Worm (Caenorhabditis elegans): ENCODE results near the gene F20G2.6.

The F20G2.6 gene

ce11 chrV:13782190-13782589, 19.3 kb downstream of the F20G2.6 start, which contains the start of gene decr-1.1:
decr-1.1 (plus strand) TSS chrV:13782399.
- peak; percentile 34 for TF ChIP-seq sma-9 (GFP tag; optimal IDR thresholded peaks at IDR 0.05)
- no peak for TF ChIP-seq sma-9 (tag; optimal IDR thresholded peaks at IDR 0.05)
- peak; percentile 26 for TF ChIP-seq fos-1 (tag; optimal IDR thresholded peaks at IDR 0.05)
- peak; percentile 4 for TF ChIP-seq nhr-129 (tag; optimal IDR thresholded peaks at IDR 0.05)
- no peak for TF ChIP-seq nhr-6 (tag; optimal IDR thresholded peaks at IDR 0.05)

DNA sequence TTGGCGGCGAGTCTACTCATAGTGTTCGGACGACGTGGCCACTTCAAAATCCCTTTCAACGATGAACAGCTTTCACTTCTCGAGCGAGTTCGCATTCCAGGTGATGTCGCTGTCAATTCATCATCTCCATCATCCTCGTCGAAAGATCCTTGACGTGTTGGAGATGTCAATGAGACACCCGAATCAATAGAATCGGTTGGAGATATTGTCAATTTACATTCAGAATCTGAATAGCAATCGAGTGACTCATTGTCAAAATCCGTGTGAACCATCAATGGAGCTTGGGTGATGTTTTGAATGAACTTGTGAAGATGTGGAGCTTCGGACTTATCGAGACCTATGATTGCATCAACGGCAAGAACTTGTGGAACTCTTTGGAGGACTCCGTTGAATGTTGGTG, 22.9 kb downstream of the F20G2.6 start:
- TF ChIP-seq R02D3.7 (tag; optimal IDR thresholded peaks at IDR 0.05) (no peak), fos-1 (tag; optimal IDR thresholded peaks at IDR 0.05) (no peak), lin-39 (tag; optimal IDR thresholded peaks at IDR 0.05) (no peak)

- peak; percentile 59 for TF ChIP-seq fos-1 (tag; optimal IDR thresholded peaks at IDR 0.05)
- TF ChIP-seq nhr-23 (tag; optimal IDR thresholded peaks at IDR 0.05) = no peak
- TF ChIP-seq nhr-129 (tag; optimal IDR thresholded peaks at IDR 0.05) = peak; percentile 13
- no peak for TF ChIP-seq lin-39 (tag; optimal IDR thresholded peaks at IDR 0.05)
- TF ChIP-seq sma-3 (GFP tag; optimal IDR thresholded peaks at IDR 0.05) = peak; percentile 94
- no peak for TF ChIP-seq dmd-4 (tag; optimal IDR thresholded peaks at IDR 0.05)
- peak; percentile 17 for TF ChIP-seq gmeb-1 (tag; optimal IDR thresholded peaks at IDR 0.05)
- TF ChIP-seq ama-1 (optimal IDR thresholded peaks at IDR 0.05) = peak; percentile 32
- peak; percentile 0 for TF ChIP-seq egl-27 (tag; optimal IDR thresholded peaks at IDR 0.05)
- TF ChIP-seq F13H6.1 (tag; optimal IDR thresholded peaks at IDR 0.05) = peak; percentile 26
- TF ChIP-seq sma-9 (GFP tag; optimal IDR thresholded peaks at IDR 0.05) = peak; percentile 94
- no peak for TF ChIP-seq sma-9 (tag; optimal IDR thresholded peaks at IDR 0.05)
- TF ChIP-seq crh-2 (tag; optimal IDR thresholded peaks at IDR 0.05) = peak; percentile 49
- peak; percentile 71 for TF ChIP-seq C34F6.9 (tag; optimal IDR thresholded peaks at IDR 0.05)
- no peak for TF ChIP-seq nhr-21 (tag; optimal IDR thresholded peaks at IDR 0.05)
- TF ChIP-seq lin-13 (GFP tag; optimal IDR thresholded peaks at IDR 0.05) = peak; percentile 16
- TF ChIP-seq lsy-2 (tag; optimal IDR thresholded peaks at IDR 0.05) = peak in 1 of 2 experiments; percentile 77
- TF ChIP-seq aly-2 (tag; optimal IDR thresholded peaks at IDR 0.05) = no peak
These were observed 24.5 kb downstream of the F20G2.6 start, which contains the start of the genes F53C11.4 and F53C11.5 for ce11 chrV:13787225-13787898. F53C11.4 (minus strand) TSS chrV:13787352. F53C11.5 (plus strand) TSS chrV:13787549.

DNA sequence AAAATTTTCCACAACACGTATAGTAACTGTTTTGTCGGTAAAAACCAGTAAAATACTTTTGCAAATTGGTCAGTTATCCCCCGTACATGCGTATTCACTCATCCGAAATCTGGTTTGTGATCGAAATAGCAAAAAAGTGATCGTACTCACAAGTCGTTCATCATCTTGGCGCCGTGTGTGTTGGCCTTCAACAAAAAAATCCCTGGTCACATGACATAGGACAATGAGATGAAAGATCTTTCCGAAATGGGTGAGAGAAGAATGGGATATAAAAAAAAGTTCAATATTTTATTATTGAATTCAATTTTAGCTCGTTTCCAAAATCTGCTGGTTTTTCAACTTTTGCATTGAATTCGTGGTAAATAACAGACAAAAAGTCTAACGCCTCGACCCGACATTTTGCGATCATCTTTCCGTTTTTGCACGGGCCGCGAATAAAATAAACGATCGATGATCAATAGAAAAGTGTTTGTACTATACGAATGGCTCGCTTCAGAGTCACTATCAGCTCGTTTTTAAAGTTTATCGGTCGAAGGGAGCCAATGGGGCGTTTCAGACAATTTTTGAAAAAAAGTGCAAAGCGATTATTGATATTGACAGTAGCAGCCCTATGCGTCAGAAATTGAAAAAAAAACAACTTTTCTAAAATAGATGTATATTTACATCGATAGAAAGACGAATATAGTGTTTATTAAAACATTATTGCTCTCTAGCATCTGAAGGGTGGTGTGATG, 25.2 kb downstream of the F20G2.6 start:
- no peak for TF ChIP-seq nhr-11 (tag; optimal IDR thresholded peaks at IDR 0.05)
- TF ChIP-seq blmp-1 (tag; optimal IDR thresholded peaks at IDR 0.05; ENCODE audit: insufficient read depth) = peak; percentile 6
- TF ChIP-seq nhr-237 (tag; optimal IDR thresholded peaks at IDR 0.05) = no peak
- TF ChIP-seq R02D3.7 (tag; optimal IDR thresholded peaks at IDR 0.05) = no peak
- TF ChIP-seq nhr-6 (tag; optimal IDR thresholded peaks at IDR 0.05) = no peak
- TF ChIP-seq lsy-2 (tag; optimal IDR thresholded peaks at IDR 0.05) = no peak
- peak; percentile 65 for TF ChIP-seq nhr-25 (tag; optimal IDR thresholded peaks at IDR 0.05)
- TF ChIP-seq mdl-1 (tag; optimal IDR thresholded peaks at IDR 0.05) = no peak
- no peak for TF ChIP-seq nhr-77 (tag; optimal IDR thresholded peaks at IDR 0.05)
- no peak for TF ChIP-seq Y55F3AM.14 (GFP tag; optimal IDR thresholded peaks at IDR 0.05)
- TF ChIP-seq ztf-4 (tag; optimal IDR thresholded peaks at IDR 0.05) = no peak
- TF ChIP-seq sma-9 (GFP tag; optimal IDR thresholded peaks at IDR 0.05) = peak; percentile 67
- TF ChIP-seq sma-9 (tag; optimal IDR thresholded peaks at IDR 0.05) = no peak
- TF ChIP-seq elt-1 (tag; optimal IDR thresholded peaks at IDR 0.05) = no peak
- TF ChIP-seq mbf-1 (tag; optimal IDR thresholded peaks at IDR 0.05) = no peak
- TF ChIP-seq F13H6.1 (tag; optimal IDR thresholded peaks at IDR 0.05) = peak; percentile 19
- TF ChIP-seq nhr-23 (tag; optimal IDR thresholded peaks at IDR 0.05) = no peak
- peak; percentile 39 for TF ChIP-seq nhr-21 (tag; optimal IDR thresholded peaks at IDR 0.05)
- TF ChIP-seq sem-4 (tag; optimal IDR thresholded peaks at IDR 0.05) = peak; percentile 23
- TF ChIP-seq fos-1 (tag; optimal IDR thresholded peaks at IDR 0.05) = peak; percentile 9
- peak; percentile 10 for TF ChIP-seq crh-2 (tag; optimal IDR thresholded peaks at IDR 0.05)
- TF ChIP-seq nhr-129 (tag; optimal IDR thresholded peaks at IDR 0.05) = peak; percentile 50

DNA sequence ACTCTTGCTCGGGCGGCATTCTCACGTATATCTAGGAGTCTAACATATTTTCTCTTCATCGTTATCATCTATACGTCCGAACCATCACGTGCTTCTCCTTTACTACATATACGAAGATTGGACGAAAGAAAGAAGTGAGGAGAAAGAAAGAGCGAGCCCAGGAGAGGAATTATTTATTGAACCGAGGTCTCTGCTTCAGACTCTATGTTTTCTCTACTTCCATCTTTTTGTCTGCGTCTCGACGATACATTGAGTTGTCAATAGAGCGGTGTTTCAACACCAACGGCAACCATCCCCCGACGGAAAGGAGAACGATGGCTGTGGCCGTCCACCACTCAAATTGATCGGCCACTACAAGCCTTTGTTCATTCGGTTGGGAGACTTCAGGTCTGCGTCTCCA, 26.5 kb downstream of the F20G2.6 start:
- TF ChIP-seq skn-1 (tag; optimal IDR thresholded peaks at IDR 0.05) (peak; percentile 69), crh-2 (tag; optimal IDR thresholded peaks at IDR 0.05) (peak; percentile 87), blmp-1 (tag; optimal IDR thresholded peaks at IDR 0.05; ENCODE audit: insufficient read depth) (peak; percentile 41), sem-4 (tag; optimal IDR thresholded peaks at IDR 0.05) (peak; percentile 56), lin-39 (tag; optimal IDR thresholded peaks at IDR 0.05) (no peak), ZK546.5 (tag; optimal IDR thresholded peaks at IDR 0.05) (no peak), R02D3.7 (tag; optimal IDR thresholded peaks at IDR 0.05) (no peak), lin-13 (GFP tag; optimal IDR thresholded peaks at IDR 0.05) (peak; percentile 90), ztf-11 (tag; optimal IDR thresholded peaks at IDR 0.05) (no peak), sma-9 (GFP tag; optimal IDR thresholded peaks at IDR 0.05) (peak; percentile 88), sma-9 (tag; optimal IDR thresholded peaks at IDR 0.05) (no peak), mab-5 (tag; optimal IDR thresholded peaks at IDR 0.05) (peak; percentile 70), C34F6.9 (tag; optimal IDR thresholded peaks at IDR 0.05) (peak; percentile 92), nhr-25 (tag; optimal IDR thresholded peaks at IDR 0.05) (peak; percentile 74), ceh-82 (tag; optimal IDR thresholded peaks at IDR 0.05) (no peak), aly-2 (tag; optimal IDR thresholded peaks at IDR 0.05) (no peak), peb-1 (tag; optimal IDR thresholded peaks at IDR 0.05) (no peak), nhr-10 (tag; optimal IDR thresholded peaks at IDR 0.05) (no peak), nhr-12 (tag; optimal IDR thresholded peaks at IDR 0.05) (no peak), Y55F3AM.14 (GFP tag; optimal IDR thresholded peaks at IDR 0.05) (peak; percentile 49), nhr-237 (tag; optimal IDR thresholded peaks at IDR 0.05) (no peak), nhr-77 (tag; optimal IDR thresholded peaks at IDR 0.05) (no peak), F13H6.1 (tag; optimal IDR thresholded peaks at IDR 0.05) (peak; percentile 93), unc-55 (GFP tag; optimal IDR thresholded peaks at IDR 0.05) (peak; percentile 96)
